Fruit fly (Drosophila melanogaster) whole organism, pupa: Measurements from ENCODE around the gene C15.

ENCODE experiments used
- CG10348 ChIP-seq: fragments of 200-800 bp; sonication (Bioruptor generic); IDR thresholded peaks from 2 replicates; pipeline ENCODE4 v1.3.6; 2022; ENCODE audit warnings: missing biosample characterization, missing genetic modification characterization
- CG12605 ChIP-seq: fragments of 200-800 bp; sonication (Bioruptor generic); IDR thresholded peaks from 2 replicates; pipeline ENCODE4 v1.3.6; 2022; ENCODE audit warnings: missing biosample characterization, missing genetic modification characterization
- CG13204 ChIP-seq: fragments of 200-800 bp; sonication (Bioruptor generic); optimal IDR thresholded peaks from 2 replicates; lab custom pipeline; 2018; ENCODE audit warnings: missing biosample characterization, mild to moderate bottlenecking, missing genetic modification characterization, moderate library complexity
- CG14655 ChIP-seq: fragments of 200-800 bp; sonication (Bioruptor generic); optimal IDR thresholded peaks from 3 replicates; lab custom pipeline; 2017; ENCODE audit warnings: mild to moderate bottlenecking, missing biosample characterization, missing genetic modification reagents, missing genetic modification characterization
- CG15710 ChIP-seq: fragments of 200-800 bp; sonication (Bioruptor generic); optimal IDR thresholded peaks from 2 replicates; lab custom pipeline; 2018; ENCODE audit warnings: missing biosample characterization, mild to moderate bottlenecking, missing genetic modification characterization, moderate library complexity
- CG17806 ChIP-seq: fragments of 200-800 bp; sonication (Bioruptor generic); optimal IDR thresholded peaks from 2 replicates; lab custom pipeline; 2018; ENCODE audit warnings: missing biosample characterization, mild to moderate bottlenecking, missing genetic modification characterization, moderate library complexity
- CG32121 ChIP-seq: fragments of 200-800 bp; sonication (Bioruptor generic); IDR thresholded peaks from 2 replicates; pipeline ENCODE4 v1.3.6; 2022; ENCODE audit warnings: missing biosample characterization, missing genetic modification characterization
- CG34367 ChIP-seq: fragments of 200-800 bp; sonication (Bioruptor generic); optimal IDR thresholded peaks from 2 replicates; lab custom pipeline; 2018; ENCODE audit warnings: missing biosample characterization, mild to moderate bottlenecking, missing genetic modification characterization
- CG4496 ChIP-seq: fragments of 200-800 bp; sonication (Bioruptor generic); IDR thresholded peaks from 3 replicates; pipeline ENCODE4 v1.3.6; 2022; ENCODE audit warnings: missing biosample characterization, missing genetic modification characterization
- CG8159 ChIP-seq: fragments of 200-800 bp; sonication (Bioruptor generic); optimal IDR thresholded peaks from 3 replicates; lab custom pipeline; 2018; ENCODE audit warnings: missing biosample characterization, mild to moderate bottlenecking, missing genetic modification characterization, moderate library complexity
- CG8301 ChIP-seq: fragments of 200-800 bp; sonication (Bioruptor generic); optimal IDR thresholded peaks from 2 replicates; lab custom pipeline; 2018; ENCODE audit warnings: missing biosample characterization, mild to moderate bottlenecking, missing genetic modification characterization
- CG9948 ChIP-seq: fragments of 200-800 bp; sonication (Bioruptor generic); optimal IDR thresholded peaks from 2 replicates; lab custom pipeline; 2018; ENCODE audit warnings: missing biosample characterization, mild to moderate bottlenecking, missing genetic modification characterization, moderate library complexity
- D1 ChIP-seq: fragments of 200-800 bp; sonication (Bioruptor generic); optimal IDR thresholded peaks from 2 replicates; lab custom pipeline; 2018; ENCODE audit warnings: missing biosample characterization, mild to moderate bottlenecking, missing genetic modification characterization, moderate library complexity
- EcR ChIP-seq: fragments of 200-800 bp; sonication (Bioruptor generic); optimal IDR thresholded peaks from 3 replicates; lab custom pipeline; 2019; ENCODE audit warnings: missing biosample characterization, missing genetic modification characterization, mild to moderate bottlenecking, moderate library complexity, missing genetic modification reagents
- Ets98B ChIP-seq: fragments of 200-800 bp; sonication (Bioruptor generic); IDR thresholded peaks from 2 replicates; pipeline ENCODE4 v1.3.6; 2022; ENCODE audit warnings: missing biosample characterization, missing genetic modification characterization
- Pif1A ChIP-seq: fragments of 200-800 bp; sonication (Bioruptor generic); optimal IDR thresholded peaks from 3 replicates; lab custom pipeline; 2016; ENCODE audit warnings: missing biosample characterization, missing genetic modification characterization
- Pif1B ChIP-seq: fragments of 200-800 bp; sonication (Bioruptor generic); optimal IDR thresholded peaks from 3 replicates; lab custom pipeline; 2016; ENCODE audit warnings: missing biosample characterization, missing genetic modification characterization
- Snoo ChIP-seq: fragments of 200-800 bp; sonication (Bioruptor generic); optimal IDR thresholded peaks from 3 replicates; lab custom pipeline; 2017; ENCODE audit warnings: missing biosample characterization, mild to moderate bottlenecking, missing genetic modification characterization, inconsistent platforms
- fd96Ca ChIP-seq: fragments of 200-800 bp; sonication (Bioruptor generic); IDR thresholded peaks from 3 replicates; pipeline ENCODE4 v1.3.6; 2022; ENCODE audit warnings: missing biosample characterization, missing genetic modification characterization
- gl ChIP-seq: fragments of 200-800 bp; sonication (Bioruptor generic); optimal IDR thresholded peaks from 2 replicates; lab custom pipeline; 2018; ENCODE audit warnings: missing biosample characterization, mild to moderate bottlenecking, missing genetic modification characterization
- rn ChIP-seq: fragments of 200-800 bp; sonication (Bioruptor generic); IDR thresholded peaks from 2 replicates; pipeline ENCODE4 v1.3.6; 2022; ENCODE audit warnings: missing biosample characterization, missing genetic modification characterization

C15 gene

dm6 chr3R:21501263-21501824 is 1.6 kb downstream of the C15 start:
- TF ChIP-seq CG8301 (tag; lab: Kevin White, UChicago) (no peak), CG14655 (no peak), CG4496 (GFP tag; lab: Robert Waterston, UW) (no peak), Pif1A (GFP tag; lab: Kevin White, UChicago) (no peak), Snoo (tag; lab: Kevin White, UChicago) (no peak), CG9948 (tag; lab: Kevin White, UChicago) (no peak), rn (no peak), CG13204 (GFP tag; lab: Kevin White, UChicago) (no peak)

dm6 chr3R:21506270-21506669 is 6.5 kb downstream of the C15 start:
- TF ChIP-seq CG15710 (tag; lab: Kevin White, UChicago) (no peak), CG8159 (tag; lab: Kevin White, UChicago) (no peak), CG12605 (GFP tag; lab: Robert Waterston, UW) (no peak), EcR (no peak), rn (no peak), CG17806 (tag; lab: Kevin White, UChicago) (no peak), CG9948 (tag; lab: Kevin White, UChicago) (no peak), D1 (tag; lab: Kevin White, UChicago) (no peak), fd96Ca (GFP tag; lab: Robert Waterston, UW) (no peak)

- no peak for TF ChIP-seq Ets98B (GFP tag; lab: Robert Waterston, UW)
- no peak for TF ChIP-seq Pif1B (GFP tag; lab: Kevin White, UChicago)
- no peak for TF ChIP-seq CG32121 (GFP tag; lab: Robert Waterston, UW)
- no peak for TF ChIP-seq CG12605 (GFP tag; lab: Robert Waterston, UW)
- no peak for TF ChIP-seq CG10348 (GFP tag; lab: Robert Waterston, UW)
- no peak for TF ChIP-seq D1 (tag; lab: Kevin White, UChicago)
- TF ChIP-seq gl (tag; lab: Kevin White, UChicago), result no peak
- TF ChIP-seq CG14655, result no peak
- no peak for TF ChIP-seq CG9948 (tag; lab: Kevin White, UChicago)
- no peak for TF ChIP-seq CG15710 (tag; lab: Kevin White, UChicago)
- no peak for TF ChIP-seq Pif1A (GFP tag; lab: Kevin White, UChicago)
- no peak for TF ChIP-seq CG13204 (GFP tag; lab: Kevin White, UChicago)
- TF ChIP-seq Snoo (tag; lab: Kevin White, UChicago), result no peak
- no peak for TF ChIP-seq CG17806 (tag; lab: Kevin White, UChicago)
- TF ChIP-seq fd96Ca (GFP tag; lab: Robert Waterston, UW), result no peak
Measured at dm6 chr3R:21510999-21511398, 11.2 kb downstream of the C15 start.

- peak; percentile 94 for TF ChIP-seq rn
- TF ChIP-seq CG12605 (GFP tag; lab: Robert Waterston, UW), result peak; percentile 54; the same call in 1 of the 2 replicates
- TF ChIP-seq CG8301 (tag; lab: Kevin White, UChicago), result no peak
- 0 out of 2 replicates have a peak, but pooled peaks have one; percentile 81 for TF ChIP-seq CG32121 (GFP tag; lab: Robert Waterston, UW)
- peak; percentile 85 for TF ChIP-seq CG15710 (tag; lab: Kevin White, UChicago)
- no peak for TF ChIP-seq EcR
- TF ChIP-seq Ets98B (GFP tag; lab: Robert Waterston, UW), result peak; percentile 83; the same call in 1 of the 2 replicates
- TF ChIP-seq CG4496 (GFP tag; lab: Robert Waterston, UW), result peak; percentile 97; the same call in 2 of the 3 replicates
- no peak for TF ChIP-seq CG14655
- TF ChIP-seq fd96Ca (GFP tag; lab: Robert Waterston, UW), result peak; percentile 75
- 0 out of 2 replicates have a peak, but pooled peaks have one; percentile 22 for TF ChIP-seq CG10348 (GFP tag; lab: Robert Waterston, UW)
- TF ChIP-seq CG34367 (tag; lab: Kevin White, UChicago), result peak; percentile 93
- peak; percentile 96 for TF ChIP-seq Snoo (tag; lab: Kevin White, UChicago)
- peak; percentile 65 for TF ChIP-seq CG9948 (tag; lab: Kevin White, UChicago)
- peak; percentile 80 for TF ChIP-seq Pif1B (GFP tag; lab: Kevin White, UChicago)
- peak; percentile 47 for TF ChIP-seq D1 (tag; lab: Kevin White, UChicago)
- TF ChIP-seq CG17806 (tag; lab: Kevin White, UChicago), result no peak
- no peak for TF ChIP-seq CG13204 (GFP tag; lab: Kevin White, UChicago)
- peak; percentile 75 for TF ChIP-seq gl (tag; lab: Kevin White, UChicago)
- peak; percentile 74 for TF ChIP-seq CG8159 (tag; lab: Kevin White, UChicago)
- no peak for TF ChIP-seq Pif1A (GFP tag; lab: Kevin White, UChicago)
Measured at dm6 chr3R:21520183-21520582, 20.4 kb downstream of the C15 start.

- no peak for TF ChIP-seq EcR
- TF ChIP-seq Ets98B (GFP tag; lab: Robert Waterston, UW), result no peak
- TF ChIP-seq CG14655, result no peak
- no peak for TF ChIP-seq Pif1B (GFP tag; lab: Kevin White, UChicago)
- TF ChIP-seq CG8301 (tag; lab: Kevin White, UChicago), result no peak
- TF ChIP-seq Snoo (tag; lab: Kevin White, UChicago), result no peak
- TF ChIP-seq gl (tag; lab: Kevin White, UChicago), result no peak
- TF ChIP-seq CG8159 (tag; lab: Kevin White, UChicago), result no peak
- no peak for TF ChIP-seq CG9948 (tag; lab: Kevin White, UChicago)
Measured at dm6 chr3R:21520756-21521155, 21.0 kb downstream of the C15 start, which contains the start of gene sp3. Gene sp3, plus strand, starts transcription at chr3R:21520928.

dm6 chr3R:21521780-21522179 is 22.0 kb downstream of the C15 start:
- TF ChIP-seq CG12605 (GFP tag; lab: Robert Waterston, UW) (no peak), rn (no peak), CG14655 (no peak), CG8301 (tag; lab: Kevin White, UChicago) (no peak), Pif1A (GFP tag; lab: Kevin White, UChicago) (no peak), CG13204 (GFP tag; lab: Kevin White, UChicago) (no peak), CG32121 (GFP tag; lab: Robert Waterston, UW) (no peak), Ets98B (GFP tag; lab: Robert Waterston, UW) (no peak), CG17806 (tag; lab: Kevin White, UChicago) (no peak), gl (tag; lab: Kevin White, UChicago) (no peak), D1 (tag; lab: Kevin White, UChicago) (no peak), fd96Ca (GFP tag; lab: Robert Waterston, UW) (no peak), CG15710 (tag; lab: Kevin White, UChicago) (no peak), CG9948 (tag; lab: Kevin White, UChicago) (no peak), Pif1B (GFP tag; lab: Kevin White, UChicago) (no peak), CG10348 (GFP tag; lab: Robert Waterston, UW) (no peak), EcR (no peak), CG4496 (GFP tag; lab: Robert Waterston, UW) (no peak)
